Fruit fly (Drosophila melanogaster) whole organism, embryonic: ENCODE results near the gene CG9672.

Experiments
- CG10543 ChIP-seq: fragments of 200-800 bp; sonication (Bioruptor generic); optimal IDR thresholded peaks from 3 replicates; lab custom pipeline; 2017; ENCODE audit warnings: missing biosample characterization, mild to moderate bottlenecking, missing genetic modification characterization, moderate library complexity
- CG11504 ChIP-seq: fragments of 200-800 bp; sonication (Bioruptor generic); optimal IDR thresholded peaks from 3 replicates; lab custom pipeline; 2019; ENCODE audit warnings: missing biosample characterization, mild to moderate bottlenecking, missing genetic modification characterization, moderate library complexity
- CG11696 ChIP-seq: fragments of 200-800 bp; sonication (Bioruptor generic); IDR thresholded peaks from 2 replicates; pipeline ENCODE4 v1.3.6; 2022; ENCODE audit warnings: missing biosample characterization, missing genetic modification characterization
- CG13894 ChIP-seq: fragments of 200-800 bp; sonication (Bioruptor generic); optimal IDR thresholded peaks from 3 replicates; lab custom pipeline; 2018; ENCODE audit warnings: missing biosample characterization, mild to moderate bottlenecking, missing genetic modification characterization, moderate library complexity
- CG18599 ChIP-seq: fragments of 200-800 bp; sonication (Bioruptor generic); optimal IDR thresholded peaks from 3 replicates; lab custom pipeline; 2017; ENCODE audit warnings: missing biosample characterization, missing genetic modification characterization, mild to moderate bottlenecking, moderate library complexity, missing genetic modification reagents
- CG30431 ChIP-seq: fragments of 200-800 bp; sonication (Bioruptor generic); optimal IDR thresholded peaks from 2 replicates; lab custom pipeline; 2017; ENCODE audit warnings: missing biosample characterization, missing genetic modification characterization
- CG4328 ChIP-seq: fragments of 200-800 bp; sonication (Bioruptor generic); optimal IDR thresholded peaks from 3 replicates; lab custom pipeline; 2017; ENCODE audit warnings: missing biosample characterization, missing genetic modification reagents, missing genetic modification characterization
- CG4424 ChIP-seq: fragments of 200-800 bp; sonication (Bioruptor generic); optimal IDR thresholded peaks from 3 replicates; lab custom pipeline; 2016; ENCODE audit warnings: missing biosample characterization, missing genetic modification characterization
- CG7839 ChIP-seq: fragments of 200-800 bp; sonication (Bioruptor generic); optimal IDR thresholded peaks from 3 replicates; lab custom pipeline; 2018; ENCODE audit warnings: missing biosample characterization, mild to moderate bottlenecking, missing genetic modification characterization, moderate library complexity
- CG7928 ChIP-seq: fragments of 200-800 bp; sonication (Bioruptor generic); optimal IDR thresholded peaks from 2 replicates; lab custom pipeline; 2017; ENCODE audit warnings: missing biosample characterization, mild to moderate bottlenecking, missing genetic modification characterization
- CG7963 ChIP-seq: fragments of 200-800 bp; sonication (Bioruptor generic); IDR thresholded peaks from 3 replicates; pipeline ENCODE4 v1.3.6; 2022; ENCODE audit warnings: missing biosample characterization, missing genetic modification characterization; ENCODE audit not compliant: partially characterized antibody
- CG7987 ChIP-seq: fragments of 200-800 bp; sonication (Bioruptor generic); optimal IDR thresholded peaks from 2 replicates; lab custom pipeline; 2018; ENCODE audit warnings: missing biosample characterization, mild to moderate bottlenecking, missing genetic modification characterization, moderate library complexity
- CG8281 ChIP-seq: fragments of 200-800 bp; sonication (Bioruptor generic); optimal IDR thresholded peaks from 2 replicates; lab custom pipeline; 2018; ENCODE audit warnings: missing biosample characterization, mild to moderate bottlenecking, missing genetic modification characterization, moderate library complexity
- GATAe ChIP-seq: fragments of 200-800 bp; sonication (Bioruptor generic); conservative IDR thresholded peaks from 2 replicates; pipeline ENCODE4 v1.3.6; 2022; ENCODE audit warnings: missing biosample characterization, missing genetic modification characterization
- Hand ChIP-seq: fragments of 200-800 bp; sonication (Bioruptor generic); optimal IDR thresholded peaks from 2 replicates; lab custom pipeline; 2017; ENCODE audit warnings: mild to moderate bottlenecking, missing biosample characterization, missing genetic modification reagents, missing genetic modification characterization
- Med ChIP-seq: fragments of 200-800 bp; sonication (Bioruptor generic); peaks from one replicate; lab custom pipeline; 2016; ENCODE audit warnings: missing biosample characterization, missing genetic modification characterization, mild to moderate bottlenecking, inconsistent platforms, moderate library complexity
- Oli ChIP-seq: fragments of 200-800 bp; sonication (Bioruptor generic); optimal IDR thresholded peaks from 2 replicates; lab custom pipeline; 2018; ENCODE audit warnings: missing biosample characterization, mild to moderate bottlenecking, missing genetic modification characterization, moderate library complexity
- Sox102F ChIP-seq: fragments of 200-800 bp; sonication (Bioruptor generic); optimal IDR thresholded peaks from 2 replicates; lab custom pipeline; 2018; ENCODE audit warnings: missing biosample characterization, mild to moderate bottlenecking, missing genetic modification characterization, moderate library complexity
- ara ChIP-seq: fragments of 200-800 bp; sonication (Bioruptor generic); IDR thresholded peaks from 2 replicates; pipeline ENCODE4 v1.3.6; 2022; ENCODE audit warnings: missing biosample characterization, missing genetic modification characterization
- az2 ChIP-seq: fragments of 200-800 bp; sonication (Bioruptor generic); optimal IDR thresholded peaks from 3 replicates; lab custom pipeline; 2016; ENCODE audit warnings: missing biosample characterization, missing genetic modification characterization
- bcd ChIP-seq: fragments of 200-800 bp; sonication (Bioruptor generic); optimal IDR thresholded peaks from 2 replicates; lab custom pipeline; 2017; ENCODE audit warnings: missing biosample characterization, mild to moderate bottlenecking, missing genetic modification characterization
- br ChIP-seq: fragments of >200 bp; optimal IDR thresholded peaks from 2 replicates; lab custom pipeline; 2017
- disco-r ChIP-seq: fragments of 200-800 bp; sonication (Bioruptor generic); optimal IDR thresholded peaks from 2 replicates; lab custom pipeline; 2016; ENCODE audit warnings: missing biosample characterization, missing genetic modification characterization
- dysf ChIP-seq: fragments of 200-800 bp; sonication (Bioruptor generic); IDR thresholded peaks from 3 replicates; pipeline ENCODE4 v1.3.6; 2022; ENCODE audit warnings: missing biosample characterization, missing genetic modification characterization
- en ChIP-seq: fragments of 200-800 bp; sonication (Bioruptor generic); optimal IDR thresholded peaks from 2 replicates; lab custom pipeline; 2016; ENCODE audit warnings: missing biosample characterization, missing genetic modification characterization
- ewg ChIP-seq: fragments of 200-800 bp; sonication (Bioruptor generic); optimal IDR thresholded peaks from 3 replicates; lab custom pipeline; 2017; ENCODE audit warnings: mild to moderate bottlenecking, missing biosample characterization, missing genetic modification reagents, missing genetic modification characterization
- exex ChIP-seq: fragments of 200-800 bp; sonication (Bioruptor generic); optimal IDR thresholded peaks from 4 replicates; lab custom pipeline; 2018; ENCODE audit warnings: missing biosample characterization, mild to moderate bottlenecking, missing genetic modification characterization, moderate library complexity
- fd96Cb ChIP-seq: fragments of 200-800 bp; sonication (Bioruptor generic); optimal IDR thresholded peaks from 2 replicates; lab custom pipeline; 2018; ENCODE audit warnings: missing biosample characterization, mild to moderate bottlenecking, missing genetic modification characterization, moderate library complexity
- grn ChIP-seq: fragments of 200-800 bp; sonication (Bioruptor generic); optimal IDR thresholded peaks from 3 replicates; lab custom pipeline; 2017; ENCODE audit warnings: missing biosample characterization, missing genetic modification characterization
- lab ChIP-seq: fragments of 200-800 bp; sonication (Bioruptor generic); optimal IDR thresholded peaks from 3 replicates; lab custom pipeline; 2017; ENCODE audit warnings: missing biosample characterization, missing genetic modification characterization, mild to moderate bottlenecking, moderate library complexity, missing genetic modification reagents
- nmo ChIP-seq: fragments of 200-800 bp; sonication (Bioruptor generic); optimal IDR thresholded peaks from 2 replicates; lab custom pipeline; 2018; ENCODE audit warnings: missing biosample characterization, mild to moderate bottlenecking, missing genetic modification characterization, moderate library complexity
- oc ChIP-seq: fragments of 200-800 bp; sonication (Bioruptor generic); optimal IDR thresholded peaks from 2 replicates; lab custom pipeline; 2018; ENCODE audit warnings: missing biosample characterization, mild to moderate bottlenecking, missing genetic modification characterization, moderate library complexity
- phol ChIP-seq: fragments of 200-800 bp; sonication (Bioruptor generic); optimal IDR thresholded peaks from 3 replicates; lab custom pipeline; 2018; ENCODE audit warnings: missing biosample characterization, mild to moderate bottlenecking, missing genetic modification characterization, moderate library complexity
- ranshi ChIP-seq: fragments of 200-800 bp; sonication (Bioruptor generic); IDR thresholded peaks from 2 replicates; pipeline ENCODE4 v1.3.6; 2022; ENCODE audit warnings: missing biosample characterization, missing genetic modification characterization
- sens ChIP-seq: fragments of 200-800 bp; sonication (Bioruptor generic); peaks from one replicate; lab custom pipeline; 2016; ENCODE audit warnings: missing biosample characterization, missing genetic modification characterization
- sens-2 ChIP-seq: fragments of 200-800 bp; sonication (Bioruptor generic); IDR thresholded peaks from 2 replicates; pipeline ENCODE4 v1.3.6; 2022; ENCODE audit warnings: missing biosample characterization, missing genetic modification characterization
- sqz ChIP-seq: fragments of 200-800 bp; sonication (Bioruptor generic); optimal IDR thresholded peaks from 3 replicates; lab custom pipeline; 2018; ENCODE audit warnings: missing biosample characterization, mild to moderate bottlenecking, missing genetic modification characterization
- sug ChIP-seq: fragments of 200-800 bp; optimal IDR thresholded peaks from 2 replicates; lab custom pipeline; 2019; ENCODE audit warnings: missing biosample characterization, mild to moderate bottlenecking, missing genetic modification characterization, moderate library complexity
- trem ChIP-seq: fragments of 200-800 bp; optimal IDR thresholded peaks from 3 replicates; lab custom pipeline; 2019; ENCODE audit warnings: missing biosample characterization, mild to moderate bottlenecking, missing genetic modification characterization, moderate library complexity
- twi ChIP-seq: fragments of 200-800 bp; optimal IDR thresholded peaks from 2 replicates; lab custom pipeline; 2019; ENCODE audit warnings: missing biosample characterization, mild to moderate bottlenecking, missing genetic modification characterization, moderate library complexity

Gene CG9672

DNA sequence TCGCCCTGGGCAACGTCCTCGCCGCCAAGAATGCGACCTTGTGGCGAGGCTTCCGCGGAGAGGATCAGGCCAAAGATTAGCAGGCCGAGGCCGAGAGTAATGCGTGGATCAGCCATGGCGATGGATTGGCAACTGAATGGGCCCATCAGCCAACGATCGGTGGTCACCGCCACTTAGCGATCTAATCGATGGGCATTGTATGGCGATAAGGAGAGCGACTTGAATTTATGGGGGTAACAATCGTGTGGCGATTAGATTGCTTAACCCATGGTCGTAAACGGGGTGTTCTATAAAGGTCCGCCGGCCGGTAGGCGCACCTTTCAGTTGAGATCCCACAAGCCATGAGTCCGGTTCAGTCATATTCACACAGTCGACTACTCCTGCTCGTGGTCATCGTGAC, 2.9 kb downstream of the CG9672 start, which contains the start of the genes CG9673 and CG4653 (continued):
- TF ChIP-seq trem (tag; lab: Kevin White, UChicago) = no peak
- no peak for TF ChIP-seq disco-r (GFP tag; lab: Kevin White, UChicago)
- no peak for TF ChIP-seq br (lab: Kevin White, UChicago)
- TF ChIP-seq CG7987 (GFP tag; lab: Kevin White, UChicago) = no peak
- no peak for TF ChIP-seq twi (tag; lab: Kevin White, UChicago)
- TF ChIP-seq phol (tag; lab: Kevin White, UChicago) = no peak
- peak; percentile 12 for TF ChIP-seq CG10543
- no peak for TF ChIP-seq CG7963 (GFP tag; lab: Robert Waterston, UW)
- TF ChIP-seq ranshi (GFP tag; lab: Robert Waterston, UW) = no peak
- TF ChIP-seq CG4328 (GFP tag; lab: Kevin White, UChicago) = no peak
- TF ChIP-seq CG7928 (GFP tag; lab: Kevin White, UChicago) = no peak

DNA sequence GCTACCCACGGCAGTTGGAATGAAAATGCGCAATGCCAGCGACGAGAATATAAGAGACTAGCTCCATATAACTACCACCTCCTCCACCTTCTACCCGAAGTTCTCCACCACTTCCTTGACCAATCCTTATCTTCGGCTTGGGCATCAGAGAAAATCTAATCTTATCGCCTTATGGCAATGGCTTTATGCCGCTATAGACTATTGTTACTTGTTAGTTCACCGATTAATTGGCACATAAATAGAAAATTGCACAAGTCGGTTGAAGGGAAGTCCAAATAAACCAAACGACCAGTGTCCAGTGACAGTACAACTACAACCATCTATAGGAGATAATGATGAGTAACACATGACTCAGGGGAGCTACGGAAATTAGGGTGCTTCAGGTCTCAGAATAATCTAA, 4.7 kb downstream of the CG9672 start, which contains the start of gene sphe:
sphe (minus strand) TSS at position 32 of the 400 bp plus-strand sequence.
- TF ChIP-seq ara (GFP tag; lab: Robert Waterston, UW) (no peak), az2 (GFP tag; lab: Kevin White, UChicago) (no peak), exex (tag; lab: Kevin White, UChicago) (peak; percentile 61), grn (GFP tag; lab: Kevin White, UChicago) (peak; percentile 35), CG13894 (tag; lab: Kevin White, UChicago) (no peak), GATAe (peak; percentile 46), sug (tag; lab: Kevin White, UChicago) (peak; percentile 9)

- no peak for TF ChIP-seq CG30431 (GFP tag; lab: Kevin White, UChicago)
- no peak for TF ChIP-seq CG11504
- no peak for TF ChIP-seq CG8281 (tag; lab: Kevin White, UChicago)
- no peak for TF ChIP-seq GATAe
Measured at dm6 chrX:16700070-16700469, 6.6 kb downstream of the CG9672 start, which contains the start of gene CG9676. Gene CG9676 (minus strand): TSS chrX:16700170.

- TF ChIP-seq oc (tag; lab: Kevin White, UChicago) (no peak), CG4424 (GFP tag; lab: Kevin White, UChicago) (no peak), ewg (no peak), CG8281 (tag; lab: Kevin White, UChicago) (peak; percentile 97)
Measured at dm6 chrX:16697882-16698571, 8.6 kb downstream of the CG9672 start.

- TF ChIP-seq fd96Cb (tag; lab: Kevin White, UChicago) = peak; percentile 11
- peak; percentile 3 for TF ChIP-seq CG7839 (tag; lab: Kevin White, UChicago)
- peak; percentile 0 for TF ChIP-seq Oli (tag; lab: Kevin White, UChicago)
- TF ChIP-seq en = no peak
- TF ChIP-seq CG11696 = 0 out of 2 replicates have a peak, but pooled peaks have one; percentile 20
- peak; percentile 18 for TF ChIP-seq Sox102F (GFP tag; lab: Kevin White, UChicago)
- peak; percentile 11 for TF ChIP-seq bcd (GFP tag; lab: Kevin White, UChicago)
- peak; percentile 21 for TF ChIP-seq nmo (GFP tag; lab: Kevin White, UChicago)
- TF ChIP-seq sens = peak; percentile 48
- TF ChIP-seq sens-2 (GFP tag; lab: Robert Waterston, UW) = no peak
- TF ChIP-seq CG18599 (GFP tag; lab: Kevin White, UChicago) = peak; percentile 40
- peak; percentile 4 for TF ChIP-seq Hand
- TF ChIP-seq Med = peak; percentile 53
- TF ChIP-seq dysf (GFP tag; lab: Robert Waterston, UW) = 0 out of 3 replicates have a peak, but pooled peaks have one; percentile 18
- TF ChIP-seq sqz (GFP tag; lab: Kevin White, UChicago) = no peak
- TF ChIP-seq lab (GFP tag; lab: Kevin White, UChicago) = peak; percentile 17
Measured at dm6 chrX:16696614-16697519, 9.8 kb downstream of the CG9672 start.
